Fruit fly (Drosophila melanogaster) Kc167 (cell line): ENCODE measurements around the gene CG31806.

ENCODE experiments used
- h ChIP-seq: fragments of >200 bp; optimal IDR thresholded peaks from 3 replicates; lab custom pipeline; 2018; ENCODE audit warnings: missing external identifiers
- psq ChIP-seq: fragments of >200 bp; optimal IDR thresholded peaks from 2 replicates; lab custom pipeline; 2017; ENCODE audit warnings: missing external identifiers
- ttk ChIP-seq: sonication (Bioruptor generic); optimal IDR thresholded peaks from 2 replicates; lab custom pipeline; 2017; ENCODE audit warnings: missing external identifiers

dm6 chr2L:16984678-16985077 is at the start of gene CG31806:
- TF ChIP-seq ttk (lab: Kevin White, UChicago) (no peak), h (lab: Kevin White, UChicago) (no peak), psq (lab: Kevin White, UChicago) (no peak)
